Fruit fly (Drosophila melanogaster): ENCODE data around the gene Bin1.

dm6 chr3R:16212859-16213708, 23.7 kb upstream of the Bin1 start:
- peak; percentile 34 for TF ChIP-seq CG8301 (tag; optimal IDR thresholded peaks at IDR 0.05)
- no peak for TF ChIP-seq D1 (tag; optimal IDR thresholded peaks at IDR 0.05)
- no peak for TF ChIP-seq gl (tag; optimal IDR thresholded peaks at IDR 0.05)
- peak; percentile 65 for TF ChIP-seq CG17806 (tag; optimal IDR thresholded peaks at IDR 0.05)
- TF ChIP-seq Pif1B (GFP tag; optimal IDR thresholded peaks at IDR 0.05), result no peak
- peak; percentile 84 for TF ChIP-seq CG8159 (tag; optimal IDR thresholded peaks at IDR 0.05)
